Fruit fly (Drosophila melanogaster): ENCODE measurements around the gene Sb.
A peak's percentile ranks its signal among the peaks of the same experiment; 100 is the strongest.

Sb gene

dm6 chr3R:16098333-16099267 is 17.4 kb upstream of the Sb start, which contains the start of the genes Mhcl and Akt (continued):
- peak; percentile 63 for TF ChIP-seq Eip78C (GFP tag)
- peak; percentile 32; the same call in 1 of the 2 replicates for TF ChIP-seq CG15336 (GFP tag; IDR thresholded peaks at IDR 0.05)
- TF ChIP-seq Eip93F (GFP tag; optimal IDR thresholded peaks at IDR 0.05), result no peak
- TF ChIP-seq CG11902 (GFP tag; optimal IDR thresholded peaks at IDR 0.05), result no peak

DNA sequence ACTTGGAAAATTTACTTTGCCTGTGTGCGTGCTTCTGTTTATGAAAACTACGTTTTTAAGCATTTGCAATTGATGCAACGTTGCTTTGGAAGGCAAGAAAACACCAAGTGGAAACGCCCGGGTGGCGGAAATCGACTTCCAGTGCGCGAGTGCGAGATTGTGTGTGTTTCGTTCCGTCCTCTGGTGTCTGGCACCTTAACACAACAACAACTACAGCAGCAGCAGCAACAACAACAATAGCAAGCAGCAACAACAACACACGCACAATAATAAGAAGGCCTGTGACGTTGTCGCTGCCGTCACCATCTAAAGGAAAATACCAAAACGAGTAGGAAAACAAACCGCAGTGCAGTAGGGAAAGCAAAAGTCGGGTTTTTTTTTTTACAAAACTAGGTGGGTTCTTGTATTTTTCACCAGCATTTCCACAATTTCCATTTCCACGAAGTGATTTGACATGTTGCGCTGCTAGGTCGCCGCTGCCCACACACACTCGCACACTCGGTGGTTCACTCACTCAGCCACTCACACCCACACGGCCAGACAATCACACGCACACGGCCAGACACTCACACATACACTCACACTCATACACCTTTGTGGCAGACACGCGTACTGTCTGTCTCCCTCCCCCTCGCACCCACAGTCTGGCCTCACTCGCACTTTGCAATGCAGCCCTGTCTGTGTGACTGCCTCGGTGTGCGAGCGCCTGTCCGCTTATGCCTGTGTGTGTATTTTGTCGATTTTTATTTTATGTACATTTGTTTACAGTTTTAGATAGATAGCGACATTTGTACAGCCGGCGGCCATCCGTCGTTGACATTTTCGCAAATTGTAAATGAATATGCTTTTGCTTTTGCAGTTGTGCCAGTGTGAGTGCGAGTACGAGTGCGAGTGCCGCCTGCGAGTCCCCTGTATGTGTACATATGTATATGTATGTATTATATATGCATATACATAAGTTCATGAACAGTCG is 16.4 kb upstream of the Sb start:
- TF ChIP-seq CG32006 (GFP tag; optimal IDR thresholded peaks at IDR 0.05), result peak; percentile 46
- peak; percentile 78 for TF ChIP-seq CG16779 (tag; optimal IDR thresholded peaks at IDR 0.05)
- TF ChIP-seq Eip78C (GFP tag), result peak; percentile 87
- 0 out of 2 replicates have a peak, but pooled peaks have one; percentile 10 for TF ChIP-seq Gug (GFP tag; IDR thresholded peaks at IDR 0.05)
- peak; percentile 47 for TF ChIP-seq achi (GFP tag; optimal IDR thresholded peaks at IDR 0.05)
- TF ChIP-seq CG6276 (GFP tag; optimal IDR thresholded peaks at IDR 0.05), result peak; percentile 63
- peak; percentile 49 for TF ChIP-seq CG3919 (GFP tag; optimal IDR thresholded peaks at IDR 0.05)
- peak; percentile 12 for TF ChIP-seq CG9139 (GFP tag; optimal IDR thresholded peaks at IDR 0.05)
- TF ChIP-seq Eip75B (GFP tag; optimal IDR thresholded peaks at IDR 0.05), result peak; percentile 66
- peak; percentile 40 for TF ChIP-seq Hr4 (GFP tag; optimal IDR thresholded peaks at IDR 0.05)
- TF ChIP-seq cyc (GFP tag; optimal IDR thresholded peaks at IDR 0.05), result peak; percentile 10
- TF ChIP-seq dac (GFP tag; optimal IDR thresholded peaks at IDR 0.05), result peak; percentile 7
- peak; percentile 46 for TF ChIP-seq esn (GFP tag; optimal IDR thresholded peaks at IDR 0.05)
- TF ChIP-seq fd85E (GFP tag; optimal IDR thresholded peaks at IDR 0.05), result peak; percentile 52
- TF ChIP-seq CG6792 (GFP tag; optimal IDR thresholded peaks at IDR 0.05), result no peak
- TF ChIP-seq CG8119 (GFP tag; IDR thresholded peaks at IDR 0.05), result no peak; the same call in 1 of the 3 replicates
- no peak for TF ChIP-seq CG7368 (GFP tag; optimal IDR thresholded peaks at IDR 0.05)
- TF ChIP-seq Eip93F (GFP tag; optimal IDR thresholded peaks at IDR 0.05), result peak; percentile 38
- TF ChIP-seq eg (GFP tag; IDR thresholded peaks at IDR 0.05), result peak; percentile 39; the same call in 1 of the 3 replicates
- peak; percentile 59 for TF ChIP-seq dsx (GFP tag; optimal IDR thresholded peaks at IDR 0.05; ENCODE audit: poor library complexity, severe bottlenecking)
- TF ChIP-seq CG3032 (tag; optimal IDR thresholded peaks at IDR 0.05), result peak; percentile 3
- no peak for TF ChIP-seq spab (GFP tag; optimal IDR thresholded peaks at IDR 0.05)
- peak; percentile 82 for TF ChIP-seq vri (GFP tag; optimal IDR thresholded peaks at IDR 0.05)
- peak; percentile 31 for TF ChIP-seq OdsH (GFP tag; optimal IDR thresholded peaks at IDR 0.05)
- peak; percentile 72 to 76 for TF ChIP-seq ss (GFP tag; optimal IDR thresholded peaks at IDR 0.05)
- TF ChIP-seq Hr39 (GFP tag; optimal IDR thresholded peaks at IDR 0.05), result no peak
- no peak for TF ChIP-seq Hr38 (GFP tag; optimal IDR thresholded peaks at IDR 0.05)
- TF ChIP-seq net (GFP tag; optimal IDR thresholded peaks at IDR 0.05), result peak; percentile 49
- peak; percentile 24 for TF ChIP-seq Ets96B (tag; optimal IDR thresholded peaks at IDR 0.05)
- peak; percentile 29 for TF ChIP-seq CG1621 (tag; optimal IDR thresholded peaks at IDR 0.05)
- TF ChIP-seq CG6854 (GFP tag; optimal IDR thresholded peaks at IDR 0.05), result peak; percentile 61
- TF ChIP-seq CG6163 (GFP tag; IDR thresholded peaks at IDR 0.05), result peak; percentile 59; the same call in 2 of the 3 replicates
- TF ChIP-seq pdm3 (GFP tag; optimal IDR thresholded peaks at IDR 0.05), result peak; percentile 25
- no peak for TF ChIP-seq CG31627 (GFP tag; optimal IDR thresholded peaks at IDR 0.05)
- no peak for TF ChIP-seq CG8632 (GFP tag; optimal IDR thresholded peaks at IDR 0.05)
- TF ChIP-seq Sox15 (GFP tag; optimal IDR thresholded peaks at IDR 0.05), result no peak
- TF ChIP-seq Met (GFP tag; optimal IDR thresholded peaks at IDR 0.05), result peak; percentile 59
- TF ChIP-seq CG15336 (GFP tag; IDR thresholded peaks at IDR 0.05), result peak; percentile 55; the same call in 1 of the 2 replicates
- no peak for TF ChIP-seq fd59A (GFP tag; optimal IDR thresholded peaks at IDR 0.05)
- peak; percentile 33 for TF ChIP-seq Smox (GFP tag; optimal IDR thresholded peaks at IDR 0.05)
- TF ChIP-seq topi (GFP tag; optimal IDR thresholded peaks at IDR 0.05), result peak; percentile 26
- TF ChIP-seq lz (GFP tag; optimal IDR thresholded peaks at IDR 0.05), result peak; percentile 24
- peak; percentile 52 for TF ChIP-seq CG6808 (GFP tag; optimal IDR thresholded peaks at IDR 0.05)

All from whole organism, prepupa.